Worm (Caenorhabditis elegans): ENCODE results near the gene eef-1B.1.

DNA sequence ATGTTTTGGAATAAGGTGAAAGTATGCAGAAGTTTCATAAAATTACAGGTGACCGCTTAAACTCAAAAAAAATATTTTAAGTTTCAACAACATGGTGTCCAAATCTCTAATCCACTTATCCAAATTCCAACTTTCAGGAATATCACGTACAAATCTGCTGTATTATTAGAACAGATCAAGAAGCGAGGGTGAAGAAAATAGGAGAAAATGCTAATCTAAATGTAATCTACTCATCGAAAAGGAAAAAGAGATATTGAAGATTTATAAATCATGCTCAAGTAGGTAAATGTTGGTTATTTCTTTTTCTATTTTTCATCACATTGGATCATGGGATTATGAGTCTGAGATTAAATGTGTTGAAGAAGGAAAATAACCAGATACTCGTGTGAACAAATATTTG is 28.4 kb upstream of the eef-1B.1 start:
- TF ChIP-seq eor-1 (tag; optimal IDR thresholded peaks at IDR 0.05) (no peak), fkh-10 (GFP tag; optimal IDR thresholded peaks at IDR 0.05) (no peak), nhr-77 (tag; optimal IDR thresholded peaks at IDR 0.05) (no peak), ama-1 (optimal IDR thresholded peaks at IDR 0.05) (no peak), pha-4 (tag; optimal IDR thresholded peaks at IDR 0.05) (no peak), fos-1 (tag; optimal IDR thresholded peaks at IDR 0.05) (no peak), unc-39 (tag; optimal IDR thresholded peaks at IDR 0.05) (no peak), nhr-28 (tag; optimal IDR thresholded peaks at IDR 0.05) (no peak), jun-1 (tag; optimal IDR thresholded peaks at IDR 0.05) (no peak), skn-1 (tag; optimal IDR thresholded peaks at IDR 0.05) (no peak), aly-2 (tag; optimal IDR thresholded peaks at IDR 0.05) (no peak), nhr-237 (tag; optimal IDR thresholded peaks at IDR 0.05) (no peak), lin-15B (tag; optimal IDR thresholded peaks at IDR 0.05) (no peak)

Data from whole organism, L3 larva.